Fruit fly (Drosophila melanogaster) whole organism, embryonic: ENCODE data around the gene Sik2.

Experiments used
- Antp ChIP-seq: fragments of 200-800 bp; sonication (Bioruptor generic); optimal IDR thresholded peaks from 3 replicates; lab custom pipeline; 2016; ENCODE audit warnings: missing biosample characterization, missing genetic modification characterization
- CG11247 ChIP-seq: fragments of 200-800 bp; sonication (Bioruptor generic); IDR thresholded peaks from 2 replicates; pipeline ENCODE4 v1.3.6; 2022; ENCODE audit warnings: missing biosample characterization, missing genetic modification characterization
- CG11456 ChIP-seq: fragments of 200-800 bp; sonication (Bioruptor generic); IDR thresholded peaks from 3 replicates; pipeline ENCODE4 v1.3.6; 2022; ENCODE audit warnings: missing biosample characterization, missing genetic modification characterization
- CG12942 ChIP-seq: fragments of 200-800 bp; sonication (Bioruptor generic); optimal IDR thresholded peaks from 3 replicates; lab custom pipeline; 2016; ENCODE audit warnings: missing biosample characterization, missing genetic modification characterization
- CG13287 ChIP-seq: fragments of 200-800 bp; sonication (Bioruptor generic); IDR thresholded peaks from 2 replicates; pipeline ENCODE4 v1.3.6; 2022; ENCODE audit warnings: missing biosample characterization, missing genetic modification characterization; ENCODE audit not compliant: partially characterized antibody
- CG13296 ChIP-seq: fragments of 200-800 bp; sonication (Bioruptor generic); optimal IDR thresholded peaks from 3 replicates; lab custom pipeline; 2018; ENCODE audit warnings: missing biosample characterization, mild to moderate bottlenecking, missing genetic modification characterization
- CG13424 ChIP-seq: fragments of 200-800 bp; sonication (Bioruptor generic); optimal IDR thresholded peaks from 2 replicates; lab custom pipeline; 2019; ENCODE audit warnings: missing biosample characterization, mild to moderate bottlenecking, missing genetic modification characterization, moderate library complexity
- CG13894 ChIP-seq: fragments of 200-800 bp; sonication (Bioruptor generic); optimal IDR thresholded peaks from 3 replicates; lab custom pipeline; 2018; ENCODE audit warnings: missing biosample characterization, mild to moderate bottlenecking, missing genetic modification characterization, moderate library complexity
- CG1602 ChIP-seq: fragments of 200-800 bp; sonication (Bioruptor generic); optimal IDR thresholded peaks from 3 replicates; lab custom pipeline; 2016; ENCODE audit warnings: missing biosample characterization, missing genetic modification characterization
- CG1603 ChIP-seq: fragments of 200-800 bp; sonication (Bioruptor generic); optimal IDR thresholded peaks from 2 replicates; lab custom pipeline; 2019; ENCODE audit warnings: missing biosample characterization, mild to moderate bottlenecking, missing genetic modification characterization, moderate library complexity
- CG31365 ChIP-seq: fragments of 200-800 bp; sonication (Bioruptor generic); optimal IDR thresholded peaks from 2 replicates; lab custom pipeline; 2018; ENCODE audit warnings: missing biosample characterization, mild to moderate bottlenecking, missing genetic modification characterization
- CG31441 ChIP-seq: fragments of 200-800 bp; sonication (Bioruptor generic); IDR thresholded peaks from 2 replicates; pipeline ENCODE4 v1.3.6; 2022; ENCODE audit warnings: missing biosample characterization, missing genetic modification characterization
- CG32532 ChIP-seq: fragments of 200-800 bp; sonication (Bioruptor generic); IDR thresholded peaks from 2 replicates; pipeline ENCODE4 v1.3.6; 2022; ENCODE audit warnings: missing biosample characterization, missing genetic modification characterization
- CG3407 ChIP-seq: fragments of 200-800 bp; sonication (Bioruptor generic); optimal IDR thresholded peaks from 2 replicates; lab custom pipeline; 2018; ENCODE audit warnings: missing biosample characterization, mild to moderate bottlenecking, missing genetic modification characterization
- CG6175 ChIP-seq: fragments of 200-800 bp; sonication (Bioruptor generic); IDR thresholded peaks from 3 replicates; pipeline ENCODE4 v1.3.6; 2022; ENCODE audit warnings: missing biosample characterization, missing genetic modification characterization
- CG6813 ChIP-seq: fragments of 200-800 bp; sonication (Bioruptor generic); optimal IDR thresholded peaks from 2 replicates; lab custom pipeline; 2017; ENCODE audit warnings: missing biosample characterization, missing genetic modification characterization, mild to moderate bottlenecking, moderate library complexity, missing genetic modification reagents
- CG9797 ChIP-seq: fragments of 200-800 bp; sonication (Bioruptor generic); optimal IDR thresholded peaks from 3 replicates; lab custom pipeline; 2018; ENCODE audit warnings: missing biosample characterization, mild to moderate bottlenecking, missing genetic modification characterization
- CTCF ChIP-seq: fragments of 200-800 bp; sonication (Bioruptor generic); optimal IDR thresholded peaks from 2 replicates; lab custom pipeline; 2017; ENCODE audit warnings: missing biosample characterization, mild to moderate bottlenecking, missing genetic modification characterization, moderate library complexity
- CkIIα-i1 ChIP-seq: fragments of 200-800 bp; sonication (Bioruptor generic); IDR thresholded peaks from 2 replicates; pipeline ENCODE4 v1.3.6; 2022; ENCODE audit warnings: missing biosample characterization, missing genetic modification characterization
- Dad ChIP-seq: fragments of 200-800 bp; sonication (Bioruptor generic); optimal IDR thresholded peaks from 3 replicates; lab custom pipeline; 2016; ENCODE audit warnings: missing biosample characterization, missing genetic modification characterization
- Drgx ChIP-seq: fragments of 200-800 bp; sonication (Bioruptor generic); IDR thresholded peaks from 2 replicates; pipeline ENCODE4 v1.3.6; 2022; ENCODE audit warnings: missing biosample characterization, missing genetic modification characterization
- Fer1 ChIP-seq: fragments of 200-800 bp; sonication (Bioruptor generic); optimal IDR thresholded peaks from 2 replicates; lab custom pipeline; 2017; ENCODE audit warnings: missing biosample characterization, mild to moderate bottlenecking, missing genetic modification characterization
- HLH54F ChIP-seq: fragments of 200-800 bp; sonication (Bioruptor generic); optimal IDR thresholded peaks from 3 replicates; lab custom pipeline; 2016; ENCODE audit warnings: missing biosample characterization, missing genetic modification characterization
- Kr ChIP-seq: fragments of 200-800 bp; sonication (Bioruptor generic); optimal IDR thresholded peaks from 2 replicates; lab custom pipeline; 2017; ENCODE audit warnings: missing biosample characterization, mild to moderate bottlenecking, missing genetic modification characterization
- MBD-R2 ChIP-seq: fragments of 200-800 bp; sonication (Bioruptor generic); IDR thresholded peaks from 2 replicates; pipeline ENCODE4 v1.3.6; 2022; ENCODE audit warnings: missing biosample characterization, missing genetic modification characterization
- MTF-1 ChIP-seq: fragments of 200-800 bp; sonication (Bioruptor generic); optimal IDR thresholded peaks from 2 replicates; lab custom pipeline; 2018; ENCODE audit warnings: missing biosample characterization, mild to moderate bottlenecking, missing genetic modification characterization, borderline replicate concordance
- Max ChIP-seq: fragments of 200-800 bp; sonication (Bioruptor generic); optimal IDR thresholded peaks from 2 replicates; lab custom pipeline; 2016; ENCODE audit warnings: missing biosample characterization, mild to moderate bottlenecking, missing genetic modification characterization
- Meics ChIP-seq: fragments of 200-800 bp; sonication (Bioruptor generic); optimal IDR thresholded peaks from 2 replicates; lab custom pipeline; 2017; ENCODE audit warnings: missing biosample characterization, mild to moderate bottlenecking, missing genetic modification characterization
- NC2α ChIP-seq: fragments of 200-800 bp; sonication (Bioruptor generic); optimal IDR thresholded peaks from 2 replicates; lab custom pipeline; 2016; ENCODE audit warnings: missing biosample characterization, missing genetic modification characterization
- Nf-YA ChIP-seq: fragments of 200-800 bp; sonication (Bioruptor generic); IDR thresholded peaks from 2 replicates; pipeline ENCODE4 v1.3.6; 2022; ENCODE audit warnings: missing biosample characterization, missing genetic modification characterization
- NfI ChIP-seq: fragments of 200-800 bp; sonication (Bioruptor generic); optimal IDR thresholded peaks from 3 replicates; lab custom pipeline; 2018; ENCODE audit warnings: missing biosample characterization, mild to moderate bottlenecking, missing genetic modification characterization, moderate library complexity
- Sin3A ChIP-seq: fragments of >200 bp; optimal IDR thresholded peaks from 2 replicates; lab custom pipeline; 2018
- Six4 ChIP-seq: fragments of 200-800 bp; sonication (Bioruptor generic); optimal IDR thresholded peaks from 2 replicates; lab custom pipeline; 2016; ENCODE audit warnings: missing biosample characterization, missing genetic modification characterization
- Tbp ChIP-seq: fragments of >200 bp; optimal IDR thresholded peaks from 2 replicates; lab custom pipeline; 2018; ENCODE audit warnings: missing biosample characterization, missing genetic modification characterization
- Usf ChIP-seq: fragments of 200-800 bp; sonication (Bioruptor generic); optimal IDR thresholded peaks from 2 replicates; lab custom pipeline; 2017; ENCODE audit warnings: missing genotype, missing biosample characterization, missing genetic modification characterization
- Vsx1 ChIP-seq: fragments of 200-800 bp; sonication (Bioruptor generic); optimal IDR thresholded peaks from 2 replicates; lab custom pipeline; 2017; ENCODE audit warnings: missing biosample characterization, mild to moderate bottlenecking, missing genetic modification characterization, missing genetic modification reagents
- ac ChIP-seq: fragments of 200-800 bp; sonication (Bioruptor generic); optimal IDR thresholded peaks from 3 replicates; lab custom pipeline; 2017; ENCODE audit warnings: missing biosample characterization, mild to moderate bottlenecking, missing genetic modification characterization
- az2 ChIP-seq: fragments of 200-800 bp; sonication (Bioruptor generic); optimal IDR thresholded peaks from 3 replicates; lab custom pipeline; 2016; ENCODE audit warnings: missing biosample characterization, missing genetic modification characterization
- ci ChIP-seq: fragments of 200-800 bp; sonication (Bioruptor generic); IDR thresholded peaks from 3 replicates; pipeline ENCODE4 v1.3.6; 2022; ENCODE audit warnings: missing biosample characterization, missing genetic modification characterization
- ems ChIP-seq: fragments of 200-800 bp; sonication (Bioruptor generic); optimal IDR thresholded peaks from 3 replicates; lab custom pipeline; 2016; ENCODE audit warnings: missing biosample characterization, missing genetic modification characterization
- gfzf ChIP-seq: fragments of 200-800 bp; sonication (Bioruptor generic); optimal IDR thresholded peaks from 2 replicates; lab custom pipeline; 2016; ENCODE audit warnings: missing biosample characterization, mild to moderate bottlenecking, missing genetic modification characterization, moderate library complexity
- hbn ChIP-seq: fragments of 200-800 bp; sonication (Bioruptor generic); IDR thresholded peaks from 2 replicates; pipeline ENCODE4 v1.3.6; 2022; ENCODE audit warnings: missing biosample characterization, missing genetic modification characterization; ENCODE audit not compliant: partially characterized antibody
- jigr1 ChIP-seq: fragments of 200-800 bp; sonication (Bioruptor generic); IDR thresholded peaks from 3 replicates; pipeline ENCODE4 v1.3.6; 2022; ENCODE audit warnings: missing biosample characterization, missing genetic modification characterization
- lbe ChIP-seq: fragments of 200-800 bp; sonication (Bioruptor generic); optimal IDR thresholded peaks from 2 replicates; lab custom pipeline; 2016; ENCODE audit warnings: missing biosample characterization, mild to moderate bottlenecking, missing genetic modification characterization
- repo ChIP-seq: fragments of 200-800 bp; sonication (Bioruptor generic); optimal IDR thresholded peaks from 2 replicates; lab custom pipeline; 2016; ENCODE audit warnings: missing biosample characterization, missing genetic modification characterization
- row ChIP-seq: fragments of 200-800 bp; sonication (Bioruptor generic); IDR thresholded peaks from 3 replicates; pipeline ENCODE4 v1.3.6; 2022; ENCODE audit warnings: missing biosample characterization, missing genetic modification characterization
- schlank ChIP-seq: fragments of 200-800 bp; sonication (Bioruptor generic); optimal IDR thresholded peaks from 2 replicates; lab custom pipeline; 2018; ENCODE audit warnings: missing biosample characterization, mild to moderate bottlenecking, missing genetic modification characterization
- stc ChIP-seq: fragments of 200-800 bp; sonication (Bioruptor generic); IDR thresholded peaks from 2 replicates; pipeline ENCODE4 v1.3.6; 2022; ENCODE audit warnings: missing biosample characterization, missing genetic modification characterization
- wek ChIP-seq: fragments of 200-800 bp; sonication (Bioruptor generic); optimal IDR thresholded peaks from 3 replicates; lab custom pipeline; 2018; ENCODE audit warnings: missing biosample characterization, mild to moderate bottlenecking, missing genetic modification characterization, moderate library complexity

Sik2 gene

dm6 chrX:2073325-2073724, 11.6 kb upstream of the Sik2 start, which contains the start of gene CG4199 (continued):
- TF ChIP-seq ac (GFP tag; lab: Kevin White, UChicago) (peak; percentile 5), ci (GFP tag; lab: Robert Waterston, UW) (peak; percentile 58; the same call in 1 of the 3 replicates), CTCF (GFP tag; lab: Kevin White, UChicago) (peak; percentile 51), repo (GFP tag; lab: Kevin White, UChicago) (no peak), CG1602 (GFP tag; lab: Kevin White, UChicago) (no peak), schlank (tag; lab: Kevin White, UChicago) (no peak), NfI (no peak), CG13894 (peak; percentile 6), Sin3A (peak; percentile 15), gfzf (GFP tag; lab: Kevin White, UChicago) (peak; percentile 82), Tbp (GFP tag; lab: Kevin White, UChicago) (no peak), CG13424 (tag; lab: Kevin White, UChicago) (no peak), MBD-R2 (peak; percentile 95), az2 (GFP tag; lab: Kevin White, UChicago) (no peak), CG13287 (GFP tag; lab: Robert Waterston, UW) (peak; percentile 53; the same call in 1 of the 2 replicates), row (GFP tag; lab: Robert Waterston, UW) (peak; percentile 51), HLH54F (GFP tag; lab: Kevin White, UChicago) (no peak), Nf-YA (GFP tag; lab: Robert Waterston, UW) (no peak), ems (GFP tag; lab: Kevin White, UChicago) (peak; percentile 5), Kr (GFP tag; lab: Kevin White, UChicago) (no peak), Drgx (GFP tag; lab: Robert Waterston, UW) (peak; percentile 20; the same call in 1 of the 2 replicates), CG9797 (GFP tag; lab: Kevin White, UChicago) (peak; percentile 77), CG1603 (tag; lab: Kevin White, UChicago) (peak; percentile 71), lbe (GFP tag; lab: Kevin White, UChicago) (no peak), CG11456 (GFP tag; lab: Robert Waterston, UW) (no peak), CG12942 (GFP tag; lab: Kevin White, UChicago) (no peak), CG31365 (tag; lab: Kevin White, UChicago) (no peak)

dm6 chrX:2071878-2072817, 10.4 kb upstream of the Sik2 start, which contains the start of gene Rtca:
Gene Rtca (plus strand): TSS chrX:2072413.
- TF ChIP-seq Dad (GFP tag; lab: Kevin White, UChicago) (peak; percentile 56), Max (GFP tag; lab: Kevin White, UChicago) (peak; percentile 58), Six4 (peak; percentile 33), CG11247 (GFP tag; lab: Robert Waterston, UW) (peak; percentile 62; the same call in 1 of the 2 replicates), Usf (GFP tag; lab: Kevin White, UChicago) (peak; percentile 18), CG32532 (GFP tag; lab: Robert Waterston, UW) (peak; percentile 68; the same call in 1 of the 2 replicates), CG6175 (0 out of 3 replicates have a peak, but pooled peaks have one; percentile 30), hbn (GFP tag; lab: Robert Waterston, UW) (no peak), jigr1 (GFP tag; lab: Robert Waterston, UW) (no peak), stc (peak; percentile 57; the same call in 1 of the 2 replicates), CG13296 (GFP tag; lab: Kevin White, UChicago) (peak; percentile 70), CG6813 (GFP tag; lab: Kevin White, UChicago) (peak; percentile 67), Meics (GFP tag; lab: Kevin White, UChicago) (peak; percentile 74), wek (GFP tag; lab: Kevin White, UChicago) (no peak), Vsx1 (GFP tag; lab: Kevin White, UChicago) (no peak), CkIIα-i1 (no peak), Fer1 (peak; percentile 89), Antp (GFP tag; lab: Kevin White, UChicago) (peak; percentile 78), CG3407 (peak; percentile 39), MTF-1 (GFP tag; lab: Kevin White, UChicago) (peak; percentile 12), lbe (GFP tag; lab: Kevin White, UChicago) (peak; percentile 35), Drgx (GFP tag; lab: Robert Waterston, UW) (peak; percentile 89), NC2α (GFP tag; lab: Kevin White, UChicago) (peak; percentile 38), CG31441 (GFP tag; lab: Robert Waterston, UW) (peak; percentile 70)
